Worm (Caenorhabditis elegans) whole organism, midembryonic: ENCODE measurements around the gene C10C6.7.

ENCODE experiments used
- T22C8.4 ChIP-seq: fragments of 200-800 bp; sonication (Bioruptor generic); IDR thresholded peaks from 2 replicates; pipeline ENCODE4 v1.3.6; 2022; ENCODE audit warnings: missing genetic modification characterization, missing compliant biosample characterization
- cog-1 ChIP-seq: sonication (generic microtip); optimal IDR thresholded peaks from 2 replicates; lab custom pipeline; 2016; ENCODE audit warnings: missing genetic modification characterization, missing compliant biosample characterization
- flt-1 ChIP-seq: fragments of 200-800 bp; sonication (Bioruptor generic); IDR thresholded peaks from 2 replicates; pipeline ENCODE4 v1.3.6; 2022; ENCODE audit warnings: missing genetic modification characterization, missing compliant biosample characterization
- klf-2 ChIP-seq: fragments of 200-800 bp; sonication (Bioruptor generic); conservative IDR thresholded peaks from 2 replicates; pipeline ENCODE4 v1.3.6; 2022; ENCODE audit warnings: missing genetic modification reagents, missing genetic modification characterization, missing compliant biosample characterization
- ref-1 ChIP-seq: fragments of 200-800 bp; sonication (Bioruptor generic); conservative IDR thresholded peaks from 2 replicates; pipeline ENCODE4 v1.3.6; 2022; ENCODE audit warnings: missing genetic modification reagents, missing genetic modification characterization, missing compliant biosample characterization
- tab-1 ChIP-seq: fragments of 200-800 bp; sonication (Bioruptor generic); IDR thresholded peaks from 2 replicates; pipeline ENCODE4 v1.3.6; 2022; ENCODE audit warnings: missing genetic modification characterization, missing compliant biosample characterization
- ztf-29 ChIP-seq: fragments of 200-800 bp; sonication (Bioruptor generic); IDR thresholded peaks from 2 replicates; pipeline ENCODE4 v1.3.6; 2022; ENCODE audit warnings: missing genetic modification reagents, missing genetic modification characterization, missing compliant biosample characterization

DNA sequence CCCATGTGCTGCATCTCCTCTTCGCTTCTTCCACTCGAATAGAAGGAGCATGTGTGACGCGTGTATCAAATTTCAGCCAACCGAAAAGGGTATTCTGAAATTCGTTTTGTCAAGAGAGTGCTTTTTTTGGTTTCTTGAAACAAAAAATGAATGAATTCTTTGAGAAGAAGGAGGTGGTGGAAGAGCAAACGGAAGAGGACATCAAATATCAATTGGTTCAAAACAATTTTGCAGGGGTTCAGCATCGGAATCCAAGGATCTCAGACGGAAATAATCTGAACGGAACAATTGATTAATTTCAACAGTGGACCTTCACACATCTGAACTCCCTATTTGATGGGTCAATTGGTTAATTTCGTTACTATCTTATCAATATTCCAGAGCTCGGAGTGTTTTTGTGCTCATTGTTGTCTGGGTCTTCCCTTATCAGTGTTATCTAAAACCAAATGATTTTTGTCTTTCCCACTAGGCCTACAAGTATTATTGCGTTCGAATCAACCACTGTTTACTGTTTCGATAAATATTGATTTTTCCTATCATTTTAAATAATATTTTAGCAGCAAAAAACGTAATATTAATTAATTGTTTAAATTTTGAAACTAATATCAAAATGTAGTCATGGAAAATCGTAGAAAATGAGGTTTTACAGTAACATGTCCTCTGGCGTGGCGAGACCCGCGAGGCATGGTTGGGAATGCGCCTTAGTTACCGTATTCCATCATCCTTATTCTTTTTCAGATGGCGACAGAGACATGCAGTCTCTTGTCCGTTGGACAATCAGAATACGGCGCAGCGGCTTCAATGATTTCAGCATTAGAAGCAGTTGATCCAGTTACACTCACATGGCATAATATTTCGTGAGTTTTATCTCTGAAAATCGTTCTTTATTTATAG is 2.6 kb upstream of the C10C6.7 start, which contains the start of the genes C10C6.13 and wht-2:
- no peak for TF ChIP-seq ztf-29
- TF ChIP-seq klf-2, result no peak
- TF ChIP-seq T22C8.4, result no peak
- no peak for TF ChIP-seq cog-1
- TF ChIP-seq tab-1 (GFP tag; lab: Robert Waterston, UW), result no peak
- no peak for TF ChIP-seq ref-1 (GFP tag; lab: Robert Waterston, UW)
- TF ChIP-seq flt-1, result no peak
